Fruit fly (Drosophila melanogaster): ENCODE measurements around the gene Wwox.

The Wwox gene

DNA sequence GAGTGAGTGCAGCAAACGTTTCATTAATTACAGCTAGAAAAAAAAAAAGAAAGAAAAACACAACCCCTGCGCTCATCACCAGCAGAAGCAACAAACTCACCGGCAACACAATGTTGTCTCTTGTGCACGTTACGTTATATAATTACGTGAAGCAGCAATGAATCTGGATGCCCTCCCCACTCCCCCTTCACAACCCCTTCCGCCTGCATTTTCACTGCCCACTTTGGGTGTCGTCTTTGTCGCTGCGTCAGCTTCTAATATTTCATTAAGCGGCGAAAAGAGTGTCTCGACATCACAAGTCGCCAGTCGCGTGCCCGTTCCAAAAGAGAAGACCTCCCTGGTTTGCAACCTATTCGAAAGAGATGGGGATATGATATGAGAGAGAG, 37.6 kb downstream of the Wwox start:
- TF ChIP-seq CG17801 (GFP tag; optimal IDR thresholded peaks at IDR 0.05; ENCODE audit: partially characterized antibody) = no peak

DNA sequence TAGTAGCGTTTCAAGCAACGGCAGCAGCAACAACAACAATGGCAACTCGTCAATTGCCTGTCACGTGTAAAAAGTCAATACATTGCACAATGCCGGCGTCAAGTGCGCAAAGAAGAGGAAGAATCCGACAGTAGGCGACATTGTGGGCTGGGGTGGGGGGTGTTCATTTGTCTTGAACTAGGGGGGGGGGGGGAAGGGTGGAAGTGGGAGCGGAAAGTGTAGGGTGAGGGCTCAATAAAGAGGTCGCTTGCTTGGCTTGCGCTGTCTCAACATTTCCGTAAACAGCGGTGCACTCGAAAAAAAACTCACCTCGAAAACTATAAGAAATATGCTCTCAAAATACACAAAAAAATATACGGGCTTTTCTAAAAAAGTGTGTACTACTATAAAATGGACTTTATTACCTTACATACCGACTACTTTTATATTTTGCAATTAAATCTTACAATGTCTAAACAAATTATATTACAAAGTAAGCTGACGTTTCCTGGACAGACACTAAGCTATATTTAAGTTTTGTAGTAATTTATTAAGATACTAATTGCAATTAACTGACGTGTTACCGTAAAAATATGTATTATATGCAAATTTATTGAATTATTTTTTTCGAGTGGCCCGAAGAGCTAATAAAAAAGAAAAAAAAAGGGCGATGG, 38.2 kb downstream of the Wwox start:
- TF ChIP-seq CG17801 (GFP tag; optimal IDR thresholded peaks at IDR 0.05; ENCODE audit: partially characterized antibody) = peak; percentile 3

DNA sequence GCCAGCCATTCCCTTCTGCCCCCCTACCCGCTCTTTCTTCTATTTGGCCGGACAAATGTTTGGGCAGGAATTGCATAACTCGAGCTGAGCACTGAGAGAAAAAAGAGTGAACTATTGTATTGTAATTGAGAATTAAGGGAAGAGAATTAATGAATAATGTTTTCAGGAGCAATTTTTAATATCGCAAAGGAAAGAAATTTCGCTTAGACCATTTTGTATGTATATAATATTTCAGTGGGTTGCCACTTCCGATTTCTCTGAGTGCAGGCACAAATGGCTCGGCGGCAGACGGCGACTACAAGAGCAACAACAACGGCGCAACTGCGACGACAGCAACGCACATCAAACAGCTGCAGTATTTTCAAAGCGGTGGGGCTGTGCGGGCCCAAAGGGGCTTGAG, 39.5 kb downstream of the Wwox start:
- TF ChIP-seq CG17801 (GFP tag; optimal IDR thresholded peaks at IDR 0.05; ENCODE audit: partially characterized antibody) = peak; percentile 38

DNA sequence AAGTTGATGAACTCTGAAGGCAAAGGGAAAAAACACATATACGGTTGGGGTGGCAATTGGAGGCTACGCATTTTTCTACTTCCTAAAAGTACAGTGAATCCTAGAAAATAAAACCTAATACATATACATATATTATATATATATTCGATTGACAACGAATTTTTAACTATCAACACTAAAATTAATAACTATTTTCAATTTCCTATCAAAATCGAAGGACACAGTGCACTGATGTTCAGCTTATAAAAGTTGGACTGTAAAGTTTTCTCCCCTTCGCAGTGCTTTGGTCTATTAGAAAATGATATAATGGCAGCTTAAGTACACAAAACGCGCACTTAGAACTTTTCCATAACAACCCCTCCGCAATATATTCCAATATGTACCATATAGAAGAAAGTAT, 41.2 kb downstream of the Wwox start:
- TF ChIP-seq CG17801 (GFP tag; optimal IDR thresholded peaks at IDR 0.05; ENCODE audit: partially characterized antibody) = no peak

DNA sequence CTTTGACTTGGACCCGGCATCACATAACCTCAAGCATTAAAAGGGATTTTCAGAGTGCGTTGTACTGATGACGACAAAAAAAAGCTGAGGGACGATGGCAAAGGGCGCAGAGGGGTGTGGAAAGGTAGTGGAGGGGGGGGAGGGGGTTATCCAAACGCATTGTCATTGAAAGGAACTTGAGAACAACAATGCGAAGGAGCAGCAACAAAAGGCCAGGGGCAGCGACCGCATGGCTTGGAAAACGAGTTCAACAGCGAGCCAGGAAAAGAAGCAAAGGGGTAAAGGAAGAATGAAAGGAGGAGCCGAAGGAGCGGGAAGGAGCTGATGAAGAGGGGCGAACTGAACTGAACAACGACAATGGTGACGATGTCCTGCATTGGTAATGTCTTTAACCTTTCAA, 41.8 kb downstream of the Wwox start:
- no peak for TF ChIP-seq CG17801 (GFP tag; optimal IDR thresholded peaks at IDR 0.05; ENCODE audit: partially characterized antibody)

DNA sequence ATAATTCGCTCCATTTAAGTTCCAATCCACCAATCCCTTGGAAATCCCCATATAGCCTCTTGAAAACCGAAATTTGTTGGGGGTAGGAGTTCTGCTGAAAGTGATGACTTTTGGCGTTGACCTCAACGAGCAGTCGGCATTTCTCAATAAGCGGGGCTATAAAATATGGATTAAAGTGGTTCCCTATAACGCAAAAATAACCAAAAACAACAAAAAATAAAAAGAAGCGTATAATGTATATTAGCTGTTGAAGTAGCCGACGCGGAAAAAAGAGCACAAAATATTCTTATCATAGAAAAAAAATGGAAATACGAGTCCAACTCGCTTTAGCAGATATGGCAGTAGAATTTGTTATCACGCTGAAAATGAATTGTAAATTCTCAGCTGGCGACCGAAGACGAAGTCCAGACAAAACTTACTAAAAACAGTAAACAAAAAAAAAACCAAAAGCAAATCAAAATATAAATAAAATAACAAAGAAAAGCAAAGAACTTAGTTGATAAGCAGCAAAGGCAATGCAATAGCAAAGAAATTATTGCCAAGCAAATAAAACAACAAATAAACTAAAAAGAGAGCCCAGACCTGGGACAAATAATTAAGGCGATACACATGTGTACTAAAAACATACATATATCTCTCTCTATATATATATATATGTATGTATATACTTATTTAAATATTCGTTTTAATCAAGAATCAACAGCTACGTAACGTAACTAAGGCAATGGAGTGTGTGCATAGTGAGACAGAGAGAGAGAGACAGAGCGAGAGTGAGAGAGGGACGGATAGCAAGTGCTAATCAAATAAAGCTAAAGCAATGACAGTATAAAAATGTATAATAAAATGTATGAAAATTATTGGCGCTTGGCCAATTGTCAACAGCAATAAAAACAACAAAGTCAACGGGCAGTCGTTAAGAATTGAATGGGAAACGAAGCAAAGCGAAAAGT, 43.2 kb downstream of the Wwox start:
- TF ChIP-seq CG17801 (GFP tag; optimal IDR thresholded peaks at IDR 0.05; ENCODE audit: partially characterized antibody) = peak; percentile 44

DNA sequence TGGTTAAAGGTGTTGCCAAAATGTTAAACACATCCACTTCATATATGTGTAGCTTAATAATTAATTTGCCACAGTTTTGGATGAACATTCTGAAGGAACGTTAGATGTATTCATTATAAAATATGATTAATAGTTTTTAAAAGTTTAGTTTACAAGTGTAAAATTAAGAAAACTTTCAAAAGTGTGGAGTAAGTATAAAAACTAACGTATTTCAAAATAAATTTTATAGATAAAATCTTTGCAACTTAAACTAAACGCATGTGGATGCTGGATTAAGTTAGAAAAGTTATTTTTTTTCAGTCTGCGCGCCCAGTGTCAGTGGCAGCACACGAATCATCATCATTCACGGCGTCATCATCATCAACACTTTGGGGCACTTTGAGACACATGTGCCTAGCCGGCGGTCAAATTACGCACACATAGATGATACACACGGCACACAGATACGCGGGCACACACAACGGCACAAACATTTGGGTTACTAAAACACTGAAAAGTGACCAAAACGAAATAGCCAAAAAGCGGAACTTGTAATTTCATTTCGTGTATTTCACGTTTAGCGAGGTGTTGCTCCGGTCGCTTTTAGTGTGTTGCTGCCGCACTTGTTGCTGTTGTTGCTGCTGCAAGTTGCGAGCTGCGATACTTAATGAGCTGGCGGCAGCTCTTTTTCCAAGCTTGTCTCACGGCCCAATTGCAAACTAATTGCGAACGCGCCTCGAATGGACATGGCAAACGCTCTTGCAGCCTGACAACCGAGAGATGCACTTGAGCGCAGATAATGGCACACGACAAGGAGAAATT, 46.8 kb downstream of the Wwox start:
- no peak for TF ChIP-seq CG17801 (GFP tag; optimal IDR thresholded peaks at IDR 0.05; ENCODE audit: partially characterized antibody)

DNA sequence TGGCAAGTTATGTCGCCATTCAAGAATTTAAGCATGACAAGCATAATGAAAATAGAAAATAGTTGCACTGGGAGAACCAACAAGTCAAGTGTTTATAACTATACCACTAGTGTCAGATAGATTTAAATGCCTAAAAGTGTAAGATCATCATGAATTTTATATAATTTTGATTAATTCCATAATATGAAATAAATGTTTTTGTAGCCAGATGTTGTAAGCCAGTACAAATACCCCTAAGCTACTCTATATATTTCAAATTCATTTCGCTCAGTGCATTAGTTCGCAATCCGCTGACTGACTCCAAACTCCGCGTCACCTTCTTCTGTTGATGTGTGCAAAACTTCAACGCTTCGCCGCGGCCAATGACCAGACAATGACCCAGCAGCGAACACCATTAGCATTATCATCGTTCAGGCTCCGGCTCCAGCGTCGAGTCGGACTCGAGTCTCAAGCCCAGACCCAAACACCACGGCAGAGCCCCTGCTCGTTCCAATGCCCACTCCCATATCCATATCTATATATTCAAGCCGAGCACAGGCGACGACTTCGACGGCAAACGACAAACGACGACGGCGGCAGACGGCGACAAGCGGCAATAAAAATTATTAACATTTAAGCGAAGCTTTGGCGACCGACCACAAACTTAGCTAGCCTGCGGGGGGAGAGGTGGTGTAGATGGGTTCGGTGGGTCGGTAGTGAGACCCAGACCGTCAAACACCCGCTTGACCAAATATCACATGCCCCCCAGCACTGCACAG, 47.6 kb downstream of the Wwox start:
- TF ChIP-seq CG17801 (GFP tag; optimal IDR thresholded peaks at IDR 0.05; ENCODE audit: partially characterized antibody) = no peak

DNA sequence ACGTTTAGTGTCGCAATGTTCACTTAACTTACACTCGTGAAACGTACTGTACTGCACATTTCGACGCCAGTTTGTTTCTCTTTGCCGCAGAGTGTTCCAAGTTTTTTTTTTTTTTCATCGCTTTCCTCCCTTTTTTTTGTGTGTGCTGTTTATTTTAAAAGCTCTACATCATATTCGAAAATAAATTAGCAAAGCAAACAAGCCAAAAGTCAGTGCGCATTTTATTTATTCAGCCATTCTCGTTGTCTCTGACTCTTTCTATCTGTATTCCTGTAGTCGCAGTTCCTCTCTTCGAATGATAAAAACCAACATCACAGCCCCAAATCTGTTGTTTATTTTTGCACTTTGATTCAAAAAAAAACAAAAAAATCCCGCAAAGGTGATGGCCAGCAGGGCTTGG, 49.5 kb downstream of the Wwox start:
- no peak for TF ChIP-seq CG17801 (GFP tag; optimal IDR thresholded peaks at IDR 0.05; ENCODE audit: partially characterized antibody)

DNA sequence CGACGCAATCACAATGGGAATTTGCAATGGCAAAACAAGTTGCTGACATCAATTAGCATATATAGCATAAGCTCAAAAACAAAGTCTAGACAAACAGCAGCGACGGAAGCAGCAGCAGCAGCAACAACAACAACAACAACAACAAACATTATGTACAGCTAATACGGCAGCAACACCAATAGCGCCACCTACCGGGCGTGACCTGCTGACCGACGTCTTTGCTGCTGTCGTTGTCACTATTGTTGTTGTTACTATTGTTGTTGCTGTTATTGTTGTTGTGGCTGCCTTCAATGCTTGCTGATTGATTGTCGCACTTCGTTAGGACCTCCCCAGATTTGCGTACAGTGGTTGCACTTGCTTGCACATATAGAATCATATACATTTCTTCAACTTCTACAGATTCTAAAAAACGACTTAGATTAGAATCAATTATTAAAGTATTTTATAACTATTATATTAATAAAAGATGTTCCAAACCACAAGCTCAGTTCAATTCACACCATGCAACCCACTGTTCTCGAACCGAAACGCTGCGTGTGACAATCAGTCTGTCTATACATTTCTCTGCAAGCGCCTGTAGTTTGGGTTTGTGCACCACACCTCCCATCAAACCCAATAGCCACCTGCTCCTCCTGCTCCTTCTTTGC, 50.6 kb downstream of the Wwox start:
- TF ChIP-seq CG17801 (GFP tag; optimal IDR thresholded peaks at IDR 0.05; ENCODE audit: partially characterized antibody) = no peak

DNA sequence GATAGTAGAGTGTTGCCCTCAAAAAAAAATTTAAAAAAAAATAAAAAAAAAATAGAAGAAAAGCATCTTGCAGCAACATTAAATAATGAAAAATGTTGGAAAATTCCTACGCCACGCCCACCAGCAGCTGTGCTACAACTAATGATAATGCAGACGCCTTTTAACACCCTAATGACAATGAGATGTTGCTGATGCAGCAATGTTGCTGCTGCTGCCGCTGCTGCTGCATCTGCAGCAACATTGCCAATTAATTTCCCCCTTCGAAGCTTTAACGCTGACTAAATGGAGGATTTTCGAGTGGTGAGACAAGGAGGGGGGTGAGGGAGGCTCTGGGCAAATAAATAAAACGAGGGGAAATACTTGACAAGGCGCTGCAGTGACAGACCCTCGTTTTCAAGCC, 51.7 kb downstream of the Wwox start:
- TF ChIP-seq CG17801 (GFP tag; optimal IDR thresholded peaks at IDR 0.05; ENCODE audit: partially characterized antibody) = no peak

DNA sequence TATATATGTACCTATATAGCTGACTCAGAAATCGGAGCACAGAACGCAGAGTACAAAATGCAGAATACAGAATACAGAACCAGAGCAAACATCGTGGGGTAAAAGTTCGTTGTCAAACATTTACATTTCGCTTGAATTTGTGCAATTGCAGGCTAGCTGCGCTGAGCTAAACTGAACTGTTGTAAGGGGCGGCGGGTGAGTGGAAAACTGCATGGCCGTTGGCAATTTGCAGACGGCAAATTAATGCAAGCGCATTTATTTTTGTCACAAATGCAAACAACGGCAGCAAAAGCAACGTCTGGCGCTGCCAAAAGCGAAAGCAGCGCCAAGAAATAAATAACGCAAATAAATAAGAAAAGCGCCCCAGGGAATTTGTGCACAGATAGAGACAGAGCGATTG, 52.2 kb downstream of the Wwox start:
- peak; percentile 37 for TF ChIP-seq CG17801 (GFP tag; optimal IDR thresholded peaks at IDR 0.05; ENCODE audit: partially characterized antibody)

DNA sequence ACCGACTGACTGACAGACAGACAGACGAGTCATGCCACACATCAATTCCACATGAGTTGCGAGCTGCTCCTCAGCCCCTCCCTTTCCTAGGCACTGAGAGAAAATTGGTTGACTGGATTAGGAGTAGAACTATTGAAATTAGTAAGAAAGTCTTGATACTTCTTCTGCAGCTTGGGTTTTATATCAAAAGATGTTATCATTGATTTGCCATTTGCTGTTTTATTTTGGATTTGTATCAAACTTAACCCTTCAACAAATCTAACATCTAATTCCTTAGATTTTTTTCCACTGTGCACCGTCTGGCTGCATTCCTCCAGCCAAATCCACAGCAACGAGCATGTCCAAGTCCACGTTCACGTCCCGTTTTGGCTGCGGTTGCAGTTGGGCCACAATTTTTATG, 54.3 kb downstream of the Wwox start:
- no peak for TF ChIP-seq CG17801 (GFP tag; optimal IDR thresholded peaks at IDR 0.05; ENCODE audit: partially characterized antibody)

Data from ovary, adult (tissue).